Fruit fly (Drosophila melanogaster) whole organism, pupa: ENCODE results near the gene CG9222.

Source experiments
- CG10348 ChIP-seq: fragments of 200-800 bp; sonication (Bioruptor generic); IDR thresholded peaks from 2 replicates; pipeline ENCODE4 v1.3.6; 2022; ENCODE audit warnings: missing biosample characterization, missing genetic modification characterization
- CG12605 ChIP-seq: fragments of 200-800 bp; sonication (Bioruptor generic); IDR thresholded peaks from 2 replicates; pipeline ENCODE4 v1.3.6; 2022; ENCODE audit warnings: missing biosample characterization, missing genetic modification characterization
- CG13204 ChIP-seq: fragments of 200-800 bp; sonication (Bioruptor generic); optimal IDR thresholded peaks from 2 replicates; lab custom pipeline; 2018; ENCODE audit warnings: missing biosample characterization, mild to moderate bottlenecking, missing genetic modification characterization, moderate library complexity
- CG14655 ChIP-seq: fragments of 200-800 bp; sonication (Bioruptor generic); optimal IDR thresholded peaks from 3 replicates; lab custom pipeline; 2017; ENCODE audit warnings: mild to moderate bottlenecking, missing biosample characterization, missing genetic modification reagents, missing genetic modification characterization
- CG15710 ChIP-seq: fragments of 200-800 bp; sonication (Bioruptor generic); optimal IDR thresholded peaks from 2 replicates; lab custom pipeline; 2018; ENCODE audit warnings: missing biosample characterization, mild to moderate bottlenecking, missing genetic modification characterization, moderate library complexity
- CG17806 ChIP-seq: fragments of 200-800 bp; sonication (Bioruptor generic); optimal IDR thresholded peaks from 2 replicates; lab custom pipeline; 2018; ENCODE audit warnings: missing biosample characterization, mild to moderate bottlenecking, missing genetic modification characterization, moderate library complexity
- CG32121 ChIP-seq: fragments of 200-800 bp; sonication (Bioruptor generic); IDR thresholded peaks from 2 replicates; pipeline ENCODE4 v1.3.6; 2022; ENCODE audit warnings: missing biosample characterization, missing genetic modification characterization
- CG34367 ChIP-seq: fragments of 200-800 bp; sonication (Bioruptor generic); optimal IDR thresholded peaks from 2 replicates; lab custom pipeline; 2018; ENCODE audit warnings: missing biosample characterization, mild to moderate bottlenecking, missing genetic modification characterization
- CG4496 ChIP-seq: fragments of 200-800 bp; sonication (Bioruptor generic); IDR thresholded peaks from 3 replicates; pipeline ENCODE4 v1.3.6; 2022; ENCODE audit warnings: missing biosample characterization, missing genetic modification characterization
- CG8159 ChIP-seq: fragments of 200-800 bp; sonication (Bioruptor generic); optimal IDR thresholded peaks from 3 replicates; lab custom pipeline; 2018; ENCODE audit warnings: missing biosample characterization, mild to moderate bottlenecking, missing genetic modification characterization, moderate library complexity
- CG8301 ChIP-seq: fragments of 200-800 bp; sonication (Bioruptor generic); optimal IDR thresholded peaks from 2 replicates; lab custom pipeline; 2018; ENCODE audit warnings: missing biosample characterization, mild to moderate bottlenecking, missing genetic modification characterization
- CG9948 ChIP-seq: fragments of 200-800 bp; sonication (Bioruptor generic); optimal IDR thresholded peaks from 2 replicates; lab custom pipeline; 2018; ENCODE audit warnings: missing biosample characterization, mild to moderate bottlenecking, missing genetic modification characterization, moderate library complexity
- D1 ChIP-seq: fragments of 200-800 bp; sonication (Bioruptor generic); optimal IDR thresholded peaks from 2 replicates; lab custom pipeline; 2018; ENCODE audit warnings: missing biosample characterization, mild to moderate bottlenecking, missing genetic modification characterization, moderate library complexity
- EcR ChIP-seq: fragments of 200-800 bp; sonication (Bioruptor generic); optimal IDR thresholded peaks from 3 replicates; lab custom pipeline; 2019; ENCODE audit warnings: missing biosample characterization, missing genetic modification characterization, mild to moderate bottlenecking, moderate library complexity, missing genetic modification reagents
- Ets98B ChIP-seq: fragments of 200-800 bp; sonication (Bioruptor generic); IDR thresholded peaks from 2 replicates; pipeline ENCODE4 v1.3.6; 2022; ENCODE audit warnings: missing biosample characterization, missing genetic modification characterization
- Pif1A ChIP-seq: fragments of 200-800 bp; sonication (Bioruptor generic); optimal IDR thresholded peaks from 3 replicates; lab custom pipeline; 2016; ENCODE audit warnings: missing biosample characterization, missing genetic modification characterization
- Pif1B ChIP-seq: fragments of 200-800 bp; sonication (Bioruptor generic); optimal IDR thresholded peaks from 3 replicates; lab custom pipeline; 2016; ENCODE audit warnings: missing biosample characterization, missing genetic modification characterization
- Snoo ChIP-seq: fragments of 200-800 bp; sonication (Bioruptor generic); optimal IDR thresholded peaks from 3 replicates; lab custom pipeline; 2017; ENCODE audit warnings: missing biosample characterization, mild to moderate bottlenecking, missing genetic modification characterization, inconsistent platforms
- fd96Ca ChIP-seq: fragments of 200-800 bp; sonication (Bioruptor generic); IDR thresholded peaks from 3 replicates; pipeline ENCODE4 v1.3.6; 2022; ENCODE audit warnings: missing biosample characterization, missing genetic modification characterization
- gl ChIP-seq: fragments of 200-800 bp; sonication (Bioruptor generic); optimal IDR thresholded peaks from 2 replicates; lab custom pipeline; 2018; ENCODE audit warnings: missing biosample characterization, mild to moderate bottlenecking, missing genetic modification characterization
- rn ChIP-seq: fragments of 200-800 bp; sonication (Bioruptor generic); IDR thresholded peaks from 2 replicates; pipeline ENCODE4 v1.3.6; 2022; ENCODE audit warnings: missing biosample characterization, missing genetic modification characterization

Gene CG9222

DNA sequence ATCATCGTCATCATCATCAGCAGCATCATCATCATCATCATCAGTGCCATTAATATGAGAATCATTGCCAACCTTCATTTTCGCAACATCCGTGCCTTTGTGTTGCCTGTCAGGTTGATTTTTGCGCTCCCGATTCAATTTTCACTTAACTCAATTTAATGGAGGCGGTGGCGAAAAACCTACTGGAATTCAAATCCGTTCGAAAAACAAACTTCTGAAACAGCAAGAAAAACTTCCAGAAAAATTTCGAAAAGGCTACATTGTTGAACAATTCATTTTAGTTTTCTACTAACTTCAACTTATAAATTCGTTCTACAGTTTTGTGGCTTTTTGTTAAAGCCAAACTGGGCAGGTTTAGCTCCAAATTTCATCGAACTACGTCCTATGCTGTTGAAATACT lies 8.3 kb downstream of the CG9222 start, which contains the start of gene CG13991:
Gene CG13991, plus strand, starts transcription at position 301 of the 400 bp plus-strand sequence.
- TF ChIP-seq CG8301 (no peak), rn (GFP tag; lab: Robert Waterston, UW) (no peak), CG8159 (no peak)

DNA sequence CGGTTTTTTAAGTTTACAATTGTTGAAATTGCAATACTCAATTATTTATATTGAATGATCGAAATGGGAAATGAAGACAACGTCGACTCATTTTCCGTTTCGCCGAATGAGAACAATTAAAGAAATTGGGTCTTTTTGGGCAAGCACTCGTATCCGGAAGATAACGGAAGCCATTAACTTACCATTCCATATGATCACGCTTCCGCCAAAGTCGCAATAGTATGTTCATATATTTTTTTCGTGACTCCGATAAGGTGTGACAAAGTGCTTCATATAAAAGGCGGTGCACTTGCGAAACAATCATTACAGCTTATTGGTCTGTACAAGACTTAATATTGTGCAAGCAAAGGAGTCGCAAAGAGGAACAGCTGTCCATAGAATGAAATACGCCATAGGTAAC lies 20.8 kb downstream of the CG9222 start, which contains the start of gene Muc26B:
Gene Muc26B, plus strand, starts transcription at position 301 of the 400 bp plus-strand sequence.
- no peak for TF ChIP-seq CG15710 (tag; lab: Kevin White, UChicago)
- no peak for TF ChIP-seq rn (GFP tag; lab: Robert Waterston, UW)
- TF ChIP-seq Pif1B = no peak
- TF ChIP-seq CG4496 (GFP tag; lab: Robert Waterston, UW) = no peak
- TF ChIP-seq EcR (GFP tag; lab: Kevin White, UChicago) = no peak
- TF ChIP-seq D1 = no peak
- TF ChIP-seq CG9948 = no peak
- no peak for TF ChIP-seq CG34367
- no peak for TF ChIP-seq fd96Ca (GFP tag; lab: Robert Waterston, UW)
- TF ChIP-seq Ets98B (GFP tag; lab: Robert Waterston, UW) = no peak
- TF ChIP-seq Snoo (tag; lab: Kevin White, UChicago) = no peak
- TF ChIP-seq CG13204 (GFP tag; lab: Kevin White, UChicago) = no peak
- TF ChIP-seq Pif1A (GFP tag; lab: Kevin White, UChicago) = no peak
- no peak for TF ChIP-seq CG8301
- no peak for TF ChIP-seq CG32121
- no peak for TF ChIP-seq gl
- no peak for TF ChIP-seq CG14655 (GFP tag; lab: Kevin White, UChicago)
- TF ChIP-seq CG8159 = no peak
- TF ChIP-seq CG10348 (GFP tag; lab: Robert Waterston, UW) = no peak

DNA sequence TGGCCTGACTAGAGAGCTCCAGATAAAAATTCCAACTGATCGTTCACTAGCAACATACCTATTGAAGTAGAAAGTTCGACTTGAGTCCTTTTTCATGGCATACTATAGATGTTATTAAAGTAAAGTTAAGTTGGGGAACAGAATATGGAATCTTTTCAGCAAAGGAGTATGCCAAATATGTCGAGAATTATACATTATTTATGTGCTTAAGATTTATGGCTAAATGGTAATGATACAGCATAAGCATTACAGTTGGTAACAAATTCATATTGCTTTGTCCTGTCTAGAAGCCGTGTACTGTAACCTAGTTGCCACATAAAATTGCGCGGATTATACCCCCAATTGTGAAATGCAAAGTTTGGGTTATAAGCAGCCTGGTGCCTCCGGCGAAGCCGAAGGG lies 24.2 kb downstream of the CG9222 start, which contains the start of gene CG31639:
Gene CG31639, minus strand, starts transcription at position 101 of the 400 bp plus-strand sequence.
- no peak for TF ChIP-seq gl
- TF ChIP-seq CG12605 (GFP tag; lab: Robert Waterston, UW) = no peak
- no peak for TF ChIP-seq CG10348 (GFP tag; lab: Robert Waterston, UW)
- no peak for TF ChIP-seq CG4496 (GFP tag; lab: Robert Waterston, UW)
- no peak for TF ChIP-seq CG8159
- no peak for TF ChIP-seq Ets98B (GFP tag; lab: Robert Waterston, UW)
- no peak for TF ChIP-seq EcR (GFP tag; lab: Kevin White, UChicago)
- TF ChIP-seq CG34367 = no peak
- no peak for TF ChIP-seq fd96Ca (GFP tag; lab: Robert Waterston, UW)
- TF ChIP-seq CG13204 (GFP tag; lab: Kevin White, UChicago) = no peak
- TF ChIP-seq CG32121 = no peak

DNA sequence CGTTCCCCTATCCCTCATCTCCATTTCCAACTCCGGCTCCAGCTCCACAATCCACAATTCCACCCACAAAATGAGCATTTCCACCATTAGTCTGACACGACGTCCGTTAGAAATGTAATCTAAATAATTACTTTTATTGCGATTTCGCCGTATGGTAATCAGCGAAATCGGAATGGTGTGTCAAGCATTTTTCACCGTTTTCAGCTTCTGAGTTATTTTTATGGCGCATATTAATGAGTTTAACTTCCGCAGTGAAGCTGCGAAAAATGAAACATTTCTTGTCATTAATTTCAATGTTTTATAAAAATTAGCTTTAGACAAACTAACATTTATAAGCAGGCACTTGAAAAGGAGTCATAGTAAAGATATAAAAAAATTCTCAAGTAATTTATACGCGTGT lies 29.3 kb downstream of the CG9222 start, which contains the start of gene CG13989:
Gene CG13989, plus strand, starts transcription at position 301 of the 400 bp plus-strand sequence.
- TF ChIP-seq CG32121 (no peak), CG34367 (no peak), CG9948 (no peak), CG17806 (tag; lab: Kevin White, UChicago) (no peak), Pif1A (GFP tag; lab: Kevin White, UChicago) (no peak), CG13204 (GFP tag; lab: Kevin White, UChicago) (no peak), Ets98B (GFP tag; lab: Robert Waterston, UW) (no peak), fd96Ca (GFP tag; lab: Robert Waterston, UW) (no peak), Snoo (tag; lab: Kevin White, UChicago) (no peak), CG8301 (no peak), Pif1B (no peak), CG4496 (GFP tag; lab: Robert Waterston, UW) (no peak), CG8159 (no peak), CG12605 (GFP tag; lab: Robert Waterston, UW) (no peak), CG14655 (GFP tag; lab: Kevin White, UChicago) (no peak), CG10348 (GFP tag; lab: Robert Waterston, UW) (no peak), rn (GFP tag; lab: Robert Waterston, UW) (no peak)

DNA sequence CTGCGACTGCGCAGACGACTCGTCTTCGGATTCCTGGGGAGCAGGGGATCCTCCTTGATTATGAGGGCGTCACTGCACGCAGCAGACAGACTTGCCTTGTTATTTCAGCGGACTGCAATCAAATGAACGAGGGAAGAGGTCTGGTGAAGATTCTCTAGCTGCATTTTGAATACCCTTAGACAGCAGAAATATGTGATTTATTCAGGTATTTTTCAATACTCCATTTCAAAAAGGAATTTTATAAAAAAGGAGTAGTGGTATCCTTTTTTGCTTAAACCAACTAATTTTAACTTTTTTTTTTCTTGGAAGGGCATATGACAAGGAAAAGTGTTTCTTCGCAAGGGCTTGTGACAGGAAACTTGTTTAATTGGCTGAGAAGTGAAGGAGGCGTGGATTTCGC lies 34.9 kb downstream of the CG9222 start:
- TF ChIP-seq CG9948 = peak; percentile 74
- TF ChIP-seq CG17806 (tag; lab: Kevin White, UChicago) = peak; percentile 75
- TF ChIP-seq CG14655 (GFP tag; lab: Kevin White, UChicago) = peak; percentile 40
- peak; percentile 29 for TF ChIP-seq gl
- TF ChIP-seq CG8159 = peak; percentile 84
- peak; percentile 78 for TF ChIP-seq CG15710 (tag; lab: Kevin White, UChicago)
- no peak for TF ChIP-seq CG4496 (GFP tag; lab: Robert Waterston, UW)
- TF ChIP-seq D1 = no peak
- TF ChIP-seq CG32121 = no peak
- peak; percentile 5 for TF ChIP-seq EcR (GFP tag; lab: Kevin White, UChicago)
- no peak for TF ChIP-seq fd96Ca (GFP tag; lab: Robert Waterston, UW)
- peak; percentile 52 for TF ChIP-seq Pif1B
- no peak for TF ChIP-seq CG13204 (GFP tag; lab: Kevin White, UChicago)
- TF ChIP-seq CG34367 = peak; percentile 62
- peak; percentile 1 for TF ChIP-seq CG8301
- no peak for TF ChIP-seq rn (GFP tag; lab: Robert Waterston, UW)
- no peak for TF ChIP-seq CG12605 (GFP tag; lab: Robert Waterston, UW)
- TF ChIP-seq Ets98B (GFP tag; lab: Robert Waterston, UW) = no peak
- TF ChIP-seq CG10348 (GFP tag; lab: Robert Waterston, UW) = no peak
- TF ChIP-seq Snoo (tag; lab: Kevin White, UChicago) = peak; percentile 48
- TF ChIP-seq Pif1A (GFP tag; lab: Kevin White, UChicago) = peak; percentile 44

DNA sequence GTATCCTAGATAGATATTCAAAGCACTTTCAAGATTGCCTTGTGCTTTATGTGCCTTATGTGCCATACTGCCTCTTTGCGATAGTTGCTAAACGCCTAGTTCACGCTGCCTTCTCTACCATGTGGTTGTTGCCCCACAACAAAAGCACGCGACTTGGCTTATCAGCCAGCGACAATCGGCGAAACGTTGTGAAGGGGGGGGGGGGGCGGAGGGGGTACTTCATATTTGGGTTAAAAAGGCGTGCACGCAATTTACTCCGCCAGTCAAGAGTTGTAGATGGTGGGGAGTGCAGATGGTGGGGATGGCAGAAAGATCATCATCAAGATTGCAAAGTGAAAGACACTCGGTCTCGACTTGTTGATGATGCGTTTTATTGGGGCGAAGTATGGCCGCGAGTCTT lies 38.3 kb downstream of the CG9222 start:
- TF ChIP-seq CG13204 (GFP tag; lab: Kevin White, UChicago) (peak; percentile 8), gl (no peak)
